Fruit fly (Drosophila melanogaster): ENCODE measurements around the gene mtTFB2.

DNA sequence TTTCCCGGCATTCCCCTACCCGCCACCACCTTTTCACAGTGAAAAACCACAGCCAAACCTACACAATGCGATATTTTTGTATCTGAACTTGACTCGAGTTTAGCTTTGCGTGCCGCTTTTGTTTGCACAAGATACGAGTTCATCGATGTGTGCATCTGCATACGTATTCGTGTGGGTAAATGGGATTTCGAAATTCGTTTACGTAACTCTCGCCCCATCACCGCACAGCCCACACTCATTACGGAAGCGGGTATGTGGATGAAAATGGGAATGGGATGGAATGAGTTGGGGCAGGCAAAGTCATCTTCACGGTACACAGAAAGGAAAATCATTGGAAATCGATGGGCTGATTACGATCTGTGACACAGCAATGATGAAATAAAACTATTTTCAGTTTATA is 40.8 kb downstream of the mtTFB2 start:
- no peak for TF ChIP-seq ttk (optimal IDR thresholded peaks at IDR 0.05)
- no peak for TF ChIP-seq h (optimal IDR thresholded peaks at IDR 0.05)
